Worm (Caenorhabditis elegans) whole organism, young adult: Measurements from ENCODE around the gene C53A5.13.
A peak's percentile ranks its signal among the peaks of the same experiment; 100 is the strongest.

Experiments
- B0035.1 ChIP-seq: sonication (generic microtip); optimal IDR thresholded peaks from 2 replicates; lab custom pipeline; 2016; ENCODE audit warnings: missing genetic modification characterization, mild to moderate bottlenecking, missing compliant biosample characterization, missing genotype, missing genetic modification reagents
- B0336.3 ChIP-seq: fragments of 200-800 bp; sonication (Bioruptor generic); IDR thresholded peaks from 2 replicates; pipeline ENCODE4 v1.3.6; 2022; ENCODE audit warnings: missing genetic modification characterization, missing compliant biosample characterization
- C06A6.2 ChIP-seq: fragments of 200-800 bp; sonication (Bioruptor generic); conservative IDR thresholded peaks from 2 replicates; pipeline ENCODE4 v1.3.6; 2022; ENCODE audit warnings: missing genetic modification characterization, missing compliant biosample characterization
- C17E4.6 ChIP-seq: fragments of 200-800 bp; sonication (Bioruptor generic); IDR thresholded peaks from 2 replicates; pipeline ENCODE4 v1.3.6; 2022; ENCODE audit warnings: missing genetic modification reagents, missing genetic modification characterization, missing compliant biosample characterization
- D2030.7 ChIP-seq: fragments of 200-800 bp; sonication (Bioruptor generic); IDR thresholded peaks from 2 replicates; pipeline ENCODE4 v1.3.6; 2022; ENCODE audit warnings: missing genetic modification reagents, missing genetic modification characterization, missing compliant biosample characterization
- F10E7.11 ChIP-seq: sonication (generic microtip); optimal IDR thresholded peaks from 2 replicates; lab custom pipeline; 2017; ENCODE audit warnings: mild to moderate bottlenecking, missing genetic modification characterization, moderate library complexity, missing compliant biosample characterization
- F22D6.2 ChIP-seq: sonication (generic microtip); optimal IDR thresholded peaks from 2 replicates; lab custom pipeline; 2016; ENCODE audit warnings: mild to moderate bottlenecking, missing genetic modification characterization, missing compliant biosample characterization
- F55B11.4 ChIP-seq: sonication (generic microtip); optimal IDR thresholded peaks from 2 replicates; lab custom pipeline; 2016; ENCODE audit warnings: missing compliant biosample characterization, missing genetic modification characterization, borderline replicate concordance; ENCODE audit not compliant: insufficient read depth
- F57A8.1 ChIP-seq: fragments of 200-800 bp; sonication (Bioruptor generic); optimal IDR thresholded peaks from 2 replicates; lab custom pipeline; 2018; ENCODE audit warnings: mild to moderate bottlenecking, missing genetic modification characterization, moderate library complexity, missing compliant biosample characterization
- T07F8.4 ChIP-seq: sonication (generic microtip); optimal IDR thresholded peaks from 2 replicates; lab custom pipeline; 2016; ENCODE audit warnings: mild to moderate bottlenecking, missing genetic modification characterization, moderate library complexity, missing compliant biosample characterization
- T26A5.8 ChIP-seq: sonication (generic microtip); optimal IDR thresholded peaks from 2 replicates; lab custom pipeline; 2016; ENCODE audit warnings: missing genetic modification characterization, missing compliant biosample characterization
- Y53F4B.3 ChIP-seq: fragments of 200-800 bp; sonication (Bioruptor generic); IDR thresholded peaks from 2 replicates; pipeline ENCODE4 v1.3.6; 2022; ENCODE audit warnings: missing genetic modification reagents, missing genetic modification characterization, missing compliant biosample characterization
- Y53G8AR.9 ChIP-seq: fragments of 200-800 bp; sonication (Bioruptor generic); conservative IDR thresholded peaks from 2 replicates; pipeline ENCODE4 v1.3.6; 2022; ENCODE audit warnings: missing genetic modification reagents, missing genetic modification characterization, missing compliant biosample characterization
- Y79H2A.3 ChIP-seq: fragments of 200-800 bp; sonication (Bioruptor generic); conservative IDR thresholded peaks from 2 replicates; pipeline ENCODE4 v1.3.6; 2022; ENCODE audit warnings: missing genetic modification reagents, missing genetic modification characterization, missing compliant biosample characterization
- ZK185.1 ChIP-seq: sonication (generic microtip); optimal IDR thresholded peaks from 2 replicates; lab custom pipeline; 2016; ENCODE audit warnings: mild to moderate bottlenecking, missing genetic modification characterization, missing compliant biosample characterization; ENCODE audit not compliant: poor library complexity, severe bottlenecking
- akir-1 ChIP-seq: fragments of 200-800 bp; sonication (Bioruptor generic); optimal IDR thresholded peaks from 2 replicates; lab custom pipeline; 2018; ENCODE audit warnings: mild to moderate bottlenecking, missing genetic modification characterization, moderate library complexity, missing compliant biosample characterization
- ama-1 ChIP-seq, 3 experiments: fragments of 150-350 bp in 1 of 3; sonication (generic microtip) in 2 of 3; optimal IDR thresholded peaks; 2 replicates each; lab custom pipeline; 2014 to 2018; ENCODE audit warnings: missing biosample characterization in 2 of 3, missing genetic modification characterization in 2 of 3, missing genetic modification reagents in 2 of 3
- aptf-3 ChIP-seq: fragments of 200-800 bp; sonication (Bioruptor generic); IDR thresholded peaks from 2 replicates; pipeline ENCODE4 v1.3.6; 2022; ENCODE audit warnings: missing genetic modification characterization, missing compliant biosample characterization
- athp-1 ChIP-seq: sonication (generic microtip); optimal IDR thresholded peaks from 2 replicates; lab custom pipeline; 2017; ENCODE audit warnings: mild to moderate bottlenecking, missing genetic modification characterization, missing compliant biosample characterization
- attf-5 ChIP-seq: fragments of 200-800 bp; sonication (Bioruptor generic); optimal IDR thresholded peaks from 2 replicates; lab custom pipeline; 2018; ENCODE audit warnings: mild to moderate bottlenecking, missing genetic modification characterization, missing compliant biosample characterization
- ccch-3 ChIP-seq: fragments of 200-800 bp; sonication (Bioruptor generic); optimal IDR thresholded peaks from 2 replicates; lab custom pipeline; 2018; ENCODE audit warnings: mild to moderate bottlenecking, missing genetic modification characterization, missing compliant biosample characterization
- ceh-40 ChIP-seq: fragments of 200-800 bp; sonication (Bioruptor generic); IDR thresholded peaks from 2 replicates; pipeline ENCODE4 v1.3.6; 2022; ENCODE audit warnings: missing genetic modification characterization, missing compliant biosample characterization
- ceh-91 ChIP-seq: fragments of 200-800 bp; sonication (Bioruptor generic); IDR thresholded peaks from 2 replicates; pipeline ENCODE4 v1.3.6; 2022; ENCODE audit warnings: missing genetic modification reagents, missing genetic modification characterization, missing compliant biosample characterization
- chd-7 ChIP-seq: sonication (generic microtip); optimal IDR thresholded peaks from 2 replicates; lab custom pipeline; 2016; ENCODE audit warnings: mild to moderate bottlenecking, missing genetic modification characterization, moderate library complexity, missing compliant biosample characterization
- dox-1 ChIP-seq: fragments of 200-800 bp; sonication (Bioruptor generic); IDR thresholded peaks from 2 replicates; pipeline ENCODE4 v1.3.6; 2022; ENCODE audit warnings: missing genetic modification reagents, missing genetic modification characterization, missing compliant biosample characterization
- efl-1 ChIP-seq: fragments of 150-350 bp; optimal IDR thresholded peaks from 2 replicates; lab custom pipeline; 2014; ENCODE audit warnings: missing biosample characterization, missing genetic modification reagents, missing genetic modification characterization
- egl-18 ChIP-seq: fragments of 200-800 bp; sonication (Bioruptor generic); IDR thresholded peaks from 2 replicates; pipeline ENCODE4 v1.3.6; 2022; ENCODE audit warnings: missing genetic modification reagents, missing genetic modification characterization, missing compliant biosample characterization
- ekl-4 ChIP-seq: fragments of 200-800 bp; sonication (Bioruptor generic); IDR thresholded peaks from 2 replicates; pipeline ENCODE4 v1.3.6; 2022; ENCODE audit warnings: missing genetic modification reagents, missing genetic modification characterization, missing compliant biosample characterization
- ets-4 ChIP-seq: fragments of 200-800 bp; sonication (Bioruptor generic); optimal IDR thresholded peaks from 2 replicates; lab custom pipeline; 2018; ENCODE audit warnings: mild to moderate bottlenecking, missing genetic modification characterization, missing compliant biosample characterization
- gei-17 ChIP-seq: fragments of 200-800 bp; sonication (Bioruptor generic); optimal IDR thresholded peaks from 2 replicates; lab custom pipeline; 2018; ENCODE audit warnings: mild to moderate bottlenecking, missing genetic modification characterization, missing compliant biosample characterization
- hlh-12 ChIP-seq: sonication (generic microtip); optimal IDR thresholded peaks from 2 replicates; lab custom pipeline; 2016; ENCODE audit warnings: missing genetic modification characterization, missing compliant biosample characterization
- lin-26 ChIP-seq: fragments of 200-800 bp; sonication (Bioruptor generic); IDR thresholded peaks from 2 replicates; pipeline ENCODE4 v1.3.6; 2022; ENCODE audit warnings: missing genetic modification reagents, missing genetic modification characterization, missing compliant biosample characterization
- lsy-27 ChIP-seq: sonication (generic microtip); optimal IDR thresholded peaks from 2 replicates; lab custom pipeline; 2017; ENCODE audit warnings: missing genetic modification characterization, mild to moderate bottlenecking, missing compliant biosample characterization, antibody characterized with exemption, missing genotype, borderline replicate concordance; ENCODE audit not compliant: insufficient read depth
- madf-3 ChIP-seq: fragments of 200-800 bp; sonication (Bioruptor generic); IDR thresholded peaks from 2 replicates; pipeline ENCODE4 v1.3.6; 2022; ENCODE audit warnings: missing genetic modification reagents, missing genetic modification characterization, missing compliant biosample characterization
- madf-8 ChIP-seq: fragments of 200-800 bp; sonication (Bioruptor generic); conservative IDR thresholded peaks from 2 replicates; pipeline ENCODE4 v1.3.6; 2022; ENCODE audit warnings: missing genetic modification reagents, missing genetic modification characterization, missing compliant biosample characterization
- mcd-1 ChIP-seq: fragments of 200-800 bp; sonication (Bioruptor generic); IDR thresholded peaks from 2 replicates; pipeline ENCODE4 v1.3.6; 2022; ENCODE audit warnings: missing genetic modification reagents, missing genetic modification characterization, missing compliant biosample characterization
- nfya-1 ChIP-seq: sonication (generic microtip); optimal IDR thresholded peaks from 2 replicates; lab custom pipeline; 2017; ENCODE audit warnings: antibody characterized with exemption, missing compliant biosample characterization, missing genetic modification characterization, borderline replicate concordance; ENCODE audit not compliant: insufficient read depth
- nfyb-1 ChIP-seq: fragments of 200-800 bp; sonication (Bioruptor generic); IDR thresholded peaks from 2 replicates; pipeline ENCODE4 v1.3.6; 2022; ENCODE audit warnings: missing genetic modification reagents, missing genetic modification characterization, missing compliant biosample characterization
- nhr-27 ChIP-seq: fragments of 200-800 bp; sonication (Bioruptor generic); optimal IDR thresholded peaks from 2 replicates; lab custom pipeline; 2018; ENCODE audit warnings: mild to moderate bottlenecking, missing genetic modification characterization, moderate library complexity, missing compliant biosample characterization
- nhr-90 ChIP-seq: sonication (generic microtip); optimal IDR thresholded peaks from 2 replicates; lab custom pipeline; 2016; ENCODE audit warnings: missing genotype, mild to moderate bottlenecking, missing genetic modification characterization, missing compliant biosample characterization
- rcor-1 ChIP-seq: fragments of 200-800 bp; sonication (Bioruptor generic); IDR thresholded peaks from 2 replicates; pipeline ENCODE4 v1.3.6; 2022; ENCODE audit warnings: missing genetic modification reagents, missing genetic modification characterization, missing compliant biosample characterization
- rec-8 ChIP-seq, 2 experiments: sonication (generic microtip); optimal IDR thresholded peaks; 2 replicates each; lab custom pipeline; 2016; ENCODE audit warnings: mild to moderate bottlenecking in 2 of 2, missing genetic modification characterization in 2 of 2, missing genetic modification reagents in 2 of 2, missing genotype in 2 of 2, missing biosample characterization in 1 of 2, missing compliant biosample characterization in 1 of 2, moderate library complexity in 1 of 2
- rpc-1 ChIP-seq, 2 experiments: fragments of 150-350 bp in 1 of 2; sonication (generic microtip) in 1 of 2; optimal IDR thresholded peaks; 2 replicates each; lab custom pipeline; 2014 to 2018; ENCODE audit warnings: missing biosample characterization in 1 of 2, missing genetic modification characterization in 1 of 2, missing genetic modification reagents in 1 of 2, missing genotype in 1 of 2
- snpc-3.4 ChIP-seq: sonication (generic microtip); optimal IDR thresholded peaks from 2 replicates; lab custom pipeline; 2017; ENCODE audit warnings: missing genetic modification characterization, mild to moderate bottlenecking, missing compliant biosample characterization, antibody characterized with exemption, moderate library complexity, missing genotype, missing genetic modification reagents
- somi-1 ChIP-seq: fragments of 200-800 bp; sonication (Bioruptor generic); optimal IDR thresholded peaks from 2 replicates; lab custom pipeline; 2018; ENCODE audit warnings: mild to moderate bottlenecking, missing genetic modification characterization, missing compliant biosample characterization
- tbp1 ChIP-seq: fragments of 200-800 bp; sonication (Bioruptor generic); optimal IDR thresholded peaks from 2 replicates; lab custom pipeline; 2018; ENCODE audit warnings: mild to moderate bottlenecking, missing genetic modification characterization, missing compliant biosample characterization

C53A5.13 gene

ce11 chrV:14523788-14524582, 22.7 kb upstream of the C53A5.13 start, which contains the start of gene ril-1 (continued):
- TF ChIP-seq akir-1 (no peak), C17E4.6 (GFP tag; lab: Robert Waterston, UW) (no peak), D2030.7 (GFP tag; lab: Robert Waterston, UW) (peak; percentile 27; the same call in 1 of the 2 replicates), tbp1 (GFP tag; lab: Kevin White, UChicago) (peak; percentile 28), madf-3 (GFP tag; lab: Robert Waterston, UW) (no peak), nhr-90 (tag; lab: Kevin White, UChicago) (no peak), C06A6.2 (no peak), athp-1 (tag; lab: Kevin White, UChicago) (no peak), lsy-27 (tag; lab: Kevin White, UChicago) (no peak), rcor-1 (GFP tag; lab: Robert Waterston, UW) (0 out of 2 replicates have a peak, but pooled peaks have one; percentile 24), rpc-1 (optimal IDR thresholded peaks at IDR 0.05; lab: Kevin White, UChicago) (no peak), rpc-1 (tag; optimal IDR thresholded peaks at IDR 0.05; lab: Kevin White, UChicago) (no peak), ZK185.1 (tag; lab: Kevin White, UChicago) (peak; percentile 57), snpc-3.4 (tag; lab: Kevin White, UChicago) (no peak), ama-1 (optimal IDR thresholded peaks at IDR 0.05; lab: Kevin White, UChicago) (no peak), ama-1 (GFP tag; optimal IDR thresholded peaks at IDR 0.05; lab: Kevin White, UChicago) (no peak), nhr-27 (tag; lab: Kevin White, UChicago) (no peak), F57A8.1 (GFP tag; lab: Kevin White, UChicago) (no peak), Y53G8AR.9 (GFP tag; lab: Robert Waterston, UW) (no peak), lin-26 (GFP tag; lab: Robert Waterston, UW) (peak; percentile 52; the same call in 1 of the 2 replicates), F55B11.4 (tag; lab: Kevin White, UChicago) (no peak), dox-1 (GFP tag; lab: Robert Waterston, UW) (peak; percentile 46; the same call in 1 of the 2 replicates), nfyb-1 (GFP tag; lab: Robert Waterston, UW) (peak; percentile 26; the same call in 1 of the 2 replicates), F22D6.2 (tag; lab: Kevin White, UChicago) (no peak), mcd-1 (GFP tag; lab: Robert Waterston, UW) (peak; percentile 50), efl-1 (GFP tag; lab: Kevin White, UChicago) (no peak), madf-8 (GFP tag; lab: Robert Waterston, UW) (no peak), ccch-3 (GFP tag; lab: Kevin White, UChicago) (no peak), egl-18 (GFP tag; lab: Robert Waterston, UW) (no peak), B0035.1 (no peak), ekl-4 (no peak), hlh-12 (tag; lab: Kevin White, UChicago) (no peak), aptf-3 (GFP tag; lab: Robert Waterston, UW) (no peak), somi-1 (GFP tag; lab: Kevin White, UChicago) (no peak), ceh-40 (GFP tag; lab: Robert Waterston, UW) (no peak), gei-17 (no peak), Y79H2A.3 (GFP tag; lab: Robert Waterston, UW) (no peak), chd-7 (tag; lab: Kevin White, UChicago) (no peak), T26A5.8 (tag; lab: Kevin White, UChicago) (no peak), attf-5 (peak; percentile 81), ceh-91 (GFP tag; lab: Robert Waterston, UW) (no peak), ets-4 (no peak), B0336.3 (GFP tag; lab: Robert Waterston, UW) (no peak), rec-8 (tag; optimal IDR thresholded peaks at IDR 0.05; lab: Kevin White, UChicago) (no peak), nfya-1 (tag; lab: Kevin White, UChicago) (no peak), Y53F4B.3 (no peak), T07F8.4 (tag; lab: Kevin White, UChicago) (no peak), F10E7.11 (tag; lab: Kevin White, UChicago) (no peak)
